Fruit fly (Drosophila melanogaster) whole organism: ENCODE measurements around the gene lsn.

Experiments
- CG8478 ChIP-seq: fragments of >200 bp; optimal IDR thresholded peaks from 2 replicates; lab custom pipeline; 2018; ENCODE audit warnings: inconsistent platforms
- Dll ChIP-seq: fragments of >200 bp; optimal IDR thresholded peaks from 2 replicates; lab custom pipeline; 2017
- EcR ChIP-seq, 2 experiments: fragments of >200 bp; optimal IDR thresholded peaks; 2 replicates each; lab custom pipeline; 2017; ENCODE audit warnings: missing biosample characterization in 2 of 2, missing genetic modification characterization in 2 of 2, missing genetic modification reagents in 2 of 2
- pan ChIP-seq: fragments of >200 bp; optimal IDR thresholded peaks from 2 replicates; lab custom pipeline; 2017
- psq ChIP-seq: fragments of >200 bp; optimal IDR thresholded peaks from 2 replicates; lab custom pipeline; 2017
- usp ChIP-seq: fragments of >200 bp; optimal IDR thresholded peaks from 2 replicates; lab custom pipeline; 2017; ENCODE audit warnings: missing biosample characterization, missing genetic modification characterization, mixed read lengths

DNA sequence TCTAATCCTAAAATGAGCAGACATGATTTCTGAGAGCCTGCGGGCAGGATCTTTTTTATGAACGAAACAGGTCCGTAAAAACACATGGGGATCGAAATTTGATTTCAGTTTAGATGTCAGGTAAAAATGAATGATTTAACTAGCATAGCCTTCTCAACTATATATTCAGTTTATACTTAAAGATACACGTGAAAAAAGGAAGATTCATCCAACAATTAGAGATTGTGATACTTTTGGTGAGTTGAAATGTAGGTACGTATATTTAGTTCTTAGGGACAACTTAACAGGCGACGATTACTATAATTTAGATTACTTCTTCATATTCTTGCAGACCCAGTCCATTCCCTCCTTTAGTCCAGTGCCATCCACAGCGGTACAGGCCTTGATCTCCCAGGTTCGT, 20.5 kb downstream of the lsn start, which contains the start of gene CG17819:
- TF ChIP-seq CG8478 (lab: Kevin White, UChicago) (no peak), pan (no peak), EcR (GFP tag; optimal IDR thresholded peaks at IDR 0.05; lab: Kevin White, UChicago) (no peak), psq (lab: Kevin White, UChicago) (no peak), usp (no peak), Dll (lab: Kevin White, UChicago) (no peak)
